Fruit fly (Drosophila melanogaster) whole organism, embryonic: Measurements from ENCODE around the gene Pits.

Source experiments
- Awh ChIP-seq: fragments of 200-800 bp; sonication (Bioruptor generic); IDR thresholded peaks from 2 replicates; pipeline ENCODE4, ENCODE4 v1.3.6; 2022; ENCODE audit warnings: missing biosample characterization, missing genetic modification characterization
- CG10654 ChIP-seq: fragments of 200-800 bp; sonication (Bioruptor generic); optimal IDR thresholded peaks from 2 replicates; lab custom pipeline; 2016; ENCODE audit warnings: missing biosample characterization, missing genetic modification characterization
- CG14441 ChIP-seq: fragments of 200-800 bp; sonication (Bioruptor generic); IDR thresholded peaks from 2 replicates; pipeline ENCODE4 v1.3.6; 2022; ENCODE audit warnings: missing biosample characterization, missing genetic modification characterization
- CG14667 ChIP-seq: fragments of 200-800 bp; sonication (Bioruptor generic); IDR thresholded peaks from 2 replicates; pipeline ENCODE4 v1.3.6; 2022; ENCODE audit warnings: missing biosample characterization, missing genetic modification characterization
- CG15269 ChIP-seq: fragments of 200-800 bp; sonication (Bioruptor generic); optimal IDR thresholded peaks from 2 replicates; lab custom pipeline; 2018; ENCODE audit warnings: missing biosample characterization, mild to moderate bottlenecking, missing genetic modification characterization, moderate library complexity
- CG15479 ChIP-seq: fragments of 200-800 bp; sonication (Bioruptor generic); optimal IDR thresholded peaks from 3 replicates; lab custom pipeline; 2019; ENCODE audit warnings: missing biosample characterization, mild to moderate bottlenecking, missing genetic modification characterization, moderate library complexity
- CG15514 ChIP-seq: fragments of 200-800 bp; sonication (Bioruptor generic); optimal IDR thresholded peaks from 3 replicates; lab custom pipeline; 2017; ENCODE audit warnings: missing biosample characterization, missing genetic modification characterization, mild to moderate bottlenecking, moderate library complexity, missing genetic modification reagents
- CG17385 ChIP-seq: fragments of 200-800 bp; sonication (Bioruptor generic); optimal IDR thresholded peaks from 3 replicates; lab custom pipeline; 2018; ENCODE audit warnings: missing biosample characterization, mild to moderate bottlenecking, missing genetic modification characterization
- CG17802 ChIP-seq: fragments of 200-800 bp; sonication (Bioruptor generic); optimal IDR thresholded peaks from 2 replicates; lab custom pipeline; 2018; ENCODE audit warnings: missing biosample characterization, mild to moderate bottlenecking, missing genetic modification characterization, moderate library complexity
- CG18599 ChIP-seq: fragments of 200-800 bp; sonication (Bioruptor generic); optimal IDR thresholded peaks from 3 replicates; lab custom pipeline; 2017; ENCODE audit warnings: missing biosample characterization, missing genetic modification characterization, mild to moderate bottlenecking, moderate library complexity, missing genetic modification reagents
- CG30403 ChIP-seq: fragments of 200-800 bp; sonication (Bioruptor generic); optimal IDR thresholded peaks from 3 replicates; lab custom pipeline; 2016; ENCODE audit warnings: missing biosample characterization, missing genetic modification characterization
- CG33557 ChIP-seq: fragments of 200-800 bp; sonication (Bioruptor generic); optimal IDR thresholded peaks from 2 replicates; lab custom pipeline; 2019; ENCODE audit warnings: missing biosample characterization, mild to moderate bottlenecking, missing genetic modification characterization, moderate library complexity
- CG34376 ChIP-seq: fragments of 200-800 bp; sonication (Bioruptor generic); optimal IDR thresholded peaks from 2 replicates; lab custom pipeline; 2018; ENCODE audit warnings: missing biosample characterization, mild to moderate bottlenecking, missing genetic modification characterization
- CG42726 ChIP-seq: fragments of 200-800 bp; sonication (Bioruptor generic); IDR thresholded peaks from 2 replicates; pipeline ENCODE4 v1.3.6; 2022; ENCODE audit warnings: missing biosample characterization, missing genetic modification characterization; ENCODE audit not compliant: partially characterized antibody
- CG4282 ChIP-seq: fragments of 200-800 bp; sonication (Bioruptor generic); optimal IDR thresholded peaks from 2 replicates; lab custom pipeline; 2016; ENCODE audit warnings: missing biosample characterization, missing genetic modification characterization
- CG5245 ChIP-seq: fragments of 200-800 bp; sonication (Bioruptor generic); optimal IDR thresholded peaks from 3 replicates; lab custom pipeline; 2016; ENCODE audit warnings: missing biosample characterization, missing genetic modification characterization
- CG6813 ChIP-seq: fragments of 200-800 bp; sonication (Bioruptor generic); optimal IDR thresholded peaks from 2 replicates; lab custom pipeline; 2017; ENCODE audit warnings: missing biosample characterization, missing genetic modification characterization, mild to moderate bottlenecking, moderate library complexity, missing genetic modification reagents
- CG8924 ChIP-seq: fragments of 200-800 bp; optimal IDR thresholded peaks from 3 replicates; lab custom pipeline; 2019; ENCODE audit warnings: missing biosample characterization, mild to moderate bottlenecking, missing genetic modification characterization, moderate library complexity
- D ChIP-seq, 2 experiments: fragments of 200-800 bp in 1 of 2; fragments of >200 bp in 1 of 2; sonication (Bioruptor generic) in 1 of 2; optimal IDR thresholded peaks; 2 replicates in 1 of 2; 3 replicates in 1 of 2; lab custom pipeline; 2017; ENCODE audit warnings: mild to moderate bottlenecking in 1 of 2, missing biosample characterization in 1 of 2, missing genetic modification characterization in 1 of 2, missing genetic modification reagents in 1 of 2
- Dll ChIP-seq: fragments of 200-800 bp; sonication (Bioruptor generic); IDR thresholded peaks from 4 replicates; pipeline ENCODE4 v1.3.6; 2022; ENCODE audit warnings: missing biosample characterization, missing genetic modification characterization; ENCODE audit not compliant: partially characterized antibody
- Doc3 ChIP-seq: fragments of 200-800 bp; sonication (Bioruptor generic); IDR thresholded peaks from 3 replicates; pipeline ENCODE4 v1.3.6; 2022; ENCODE audit warnings: missing biosample characterization, missing genetic modification characterization; ENCODE audit not compliant: partially characterized antibody
- Fer3 ChIP-seq: fragments of 200-800 bp; sonication (Bioruptor generic); optimal IDR thresholded peaks from 2 replicates; lab custom pipeline; 2018; ENCODE audit warnings: missing biosample characterization, mild to moderate bottlenecking, missing genetic modification characterization, moderate library complexity
- HHEX ChIP-seq: fragments of 200-800 bp; sonication (Bioruptor generic); optimal IDR thresholded peaks from 3 replicates; lab custom pipeline; 2017; ENCODE audit warnings: missing biosample characterization, mild to moderate bottlenecking, missing genetic modification characterization, missing genetic modification reagents
- Hr3 ChIP-seq: fragments of 200-800 bp; sonication (Bioruptor generic); optimal IDR thresholded peaks from 3 replicates; lab custom pipeline; 2016; ENCODE audit warnings: missing biosample characterization, missing genetic modification characterization
- MESR4 ChIP-seq: fragments of 200-800 bp; sonication (Bioruptor generic); optimal IDR thresholded peaks from 2 replicates; lab custom pipeline; 2018; ENCODE audit warnings: missing biosample characterization, mild to moderate bottlenecking, missing genetic modification characterization, moderate library complexity
- Meics ChIP-seq: fragments of 200-800 bp; sonication (Bioruptor generic); optimal IDR thresholded peaks from 2 replicates; lab custom pipeline; 2017; ENCODE audit warnings: missing biosample characterization, mild to moderate bottlenecking, missing genetic modification characterization
- Myb ChIP-seq: fragments of 200-800 bp; sonication (Bioruptor generic); optimal IDR thresholded peaks from 2 replicates; lab custom pipeline; 2016; ENCODE audit warnings: missing biosample characterization, missing genetic modification characterization
- Trl ChIP-seq, 3 experiments: fragments of >200 bp in 2 of 3; fragments of 200-800 bp in 1 of 3; sonication (Bioruptor generic) in 1 of 3; optimal IDR thresholded peaks; 2 replicates in 1 of 3; 3 replicates in 2 of 3; lab custom pipeline; 2016 to 2017; ENCODE audit warnings: missing biosample characterization in 1 of 3, missing genetic modification characterization in 1 of 3
- Xbp1 ChIP-seq: fragments of 200-800 bp; sonication (Bioruptor generic); optimal IDR thresholded peaks from 3 replicates; lab custom pipeline; 2016; ENCODE audit warnings: missing biosample characterization, mild to moderate bottlenecking, missing genetic modification characterization
- bab2 ChIP-seq: fragments of 200-800 bp; sonication (Bioruptor generic); optimal IDR thresholded peaks from 2 replicates; lab custom pipeline; 2016; ENCODE audit warnings: missing biosample characterization, missing genetic modification characterization
- bbx ChIP-seq: fragments of 200-800 bp; sonication (Bioruptor generic); IDR thresholded peaks from 2 replicates; pipeline ENCODE4 v1.3.6; 2022; ENCODE audit warnings: missing biosample characterization, missing genetic modification characterization; ENCODE audit not compliant: partially characterized antibody
- cg ChIP-seq: fragments of 200-800 bp; sonication (Bioruptor generic); optimal IDR thresholded peaks from 3 replicates; lab custom pipeline; 2019; ENCODE audit warnings: missing biosample characterization, mild to moderate bottlenecking, missing genetic modification characterization, moderate library complexity
- corto ChIP-seq: fragments of 200-800 bp; sonication (Bioruptor generic); optimal IDR thresholded peaks from 2 replicates; lab custom pipeline; 2016; ENCODE audit warnings: missing biosample characterization, mild to moderate bottlenecking, missing genetic modification characterization, moderate library complexity
- cwo ChIP-seq: fragments of 200-800 bp; sonication (Bioruptor generic); optimal IDR thresholded peaks from 3 replicates; lab custom pipeline; 2017; ENCODE audit warnings: missing biosample characterization, missing genetic modification characterization, mild to moderate bottlenecking, moderate library complexity, missing genetic modification reagents
- esg ChIP-seq: fragments of 200-800 bp; sonication (Bioruptor generic); conservative IDR thresholded peaks from 2 replicates; pipeline ENCODE4 v1.3.6; 2022; ENCODE audit warnings: missing biosample characterization, missing genetic modification characterization
- fd3F ChIP-seq: fragments of 200-800 bp; sonication (Bioruptor generic); optimal IDR thresholded peaks from 2 replicates; lab custom pipeline; 2018; ENCODE audit warnings: missing biosample characterization, mild to moderate bottlenecking, missing genetic modification characterization, moderate library complexity
- gem ChIP-seq: fragments of 200-800 bp; sonication (Bioruptor generic); optimal IDR thresholded peaks from 2 replicates; lab custom pipeline; 2019; ENCODE audit warnings: missing biosample characterization, mild to moderate bottlenecking, missing genetic modification characterization, moderate library complexity
- grn ChIP-seq: fragments of 200-800 bp; sonication (Bioruptor generic); optimal IDR thresholded peaks from 3 replicates; lab custom pipeline; 2017; ENCODE audit warnings: missing biosample characterization, missing genetic modification characterization
- gsb-n ChIP-seq: fragments of 200-800 bp; sonication (Bioruptor generic); optimal IDR thresholded peaks from 3 replicates; lab custom pipeline; 2018; ENCODE audit warnings: missing biosample characterization, mild to moderate bottlenecking, missing genetic modification characterization
- lab ChIP-seq: fragments of 200-800 bp; sonication (Bioruptor generic); optimal IDR thresholded peaks from 3 replicates; lab custom pipeline; 2017; ENCODE audit warnings: missing biosample characterization, missing genetic modification characterization, mild to moderate bottlenecking, moderate library complexity, missing genetic modification reagents
- lbe ChIP-seq: fragments of 200-800 bp; sonication (Bioruptor generic); optimal IDR thresholded peaks from 2 replicates; lab custom pipeline; 2016; ENCODE audit warnings: missing biosample characterization, mild to moderate bottlenecking, missing genetic modification characterization
- pho ChIP-seq: fragments of 200-800 bp; sonication (Bioruptor generic); optimal IDR thresholded peaks from 2 replicates; lab custom pipeline; 2016; ENCODE audit warnings: missing biosample characterization, missing genetic modification characterization
- row ChIP-seq: fragments of 200-800 bp; sonication (Bioruptor generic); IDR thresholded peaks from 3 replicates; pipeline ENCODE4 v1.3.6; 2022; ENCODE audit warnings: missing biosample characterization, missing genetic modification characterization
- sens ChIP-seq: fragments of 200-800 bp; sonication (Bioruptor generic); peaks from one replicate; lab custom pipeline; 2016; ENCODE audit warnings: missing biosample characterization, missing genetic modification characterization
- shn ChIP-seq: fragments of 200-800 bp; sonication (Bioruptor generic); optimal IDR thresholded peaks from 3 replicates; lab custom pipeline; 2016; ENCODE audit warnings: missing biosample characterization, missing genetic modification characterization
- tin ChIP-seq: fragments of 200-800 bp; sonication (Bioruptor generic); optimal IDR thresholded peaks from 3 replicates; lab custom pipeline; 2016; ENCODE audit warnings: missing biosample characterization, missing genetic modification characterization
- zen ChIP-seq: fragments of 200-800 bp; sonication (Bioruptor generic); optimal IDR thresholded peaks from 3 replicates; lab custom pipeline; 2018; ENCODE audit warnings: missing biosample characterization, mild to moderate bottlenecking, missing genetic modification characterization, moderate library complexity

Pits gene

dm6 chrX:12613248-12613805 is 30.3 kb upstream of the Pits start (continued):
- TF ChIP-seq esg (no peak), gem (peak; percentile 42), Meics (GFP tag; lab: Kevin White, UChicago) (peak; percentile 27), CG15479 (no peak), cwo (peak; percentile 59), cg (GFP tag; lab: Kevin White, UChicago) (no peak), CG33557 (GFP tag; lab: Kevin White, UChicago) (no peak), CG34376 (GFP tag; lab: Kevin White, UChicago) (peak; percentile 13), lbe (no peak), CG18599 (GFP tag; lab: Kevin White, UChicago) (peak; percentile 44), CG17385 (GFP tag; lab: Kevin White, UChicago) (no peak), gsb-n (tag; lab: Kevin White, UChicago) (no peak), Fer3 (tag; lab: Kevin White, UChicago) (peak; percentile 1), zen (peak; percentile 30), corto (GFP tag; lab: Kevin White, UChicago) (no peak), HHEX (GFP tag; lab: Kevin White, UChicago) (no peak), Awh (no peak), pho (GFP tag; lab: Kevin White, UChicago) (no peak), CG14667 (GFP tag; lab: Robert Waterston, UW) (no peak), CG4282 (no peak), CG14441 (no peak), CG6813 (GFP tag; lab: Kevin White, UChicago) (no peak), lab (GFP tag; lab: Kevin White, UChicago) (peak; percentile 41), CG15514 (GFP tag; lab: Kevin White, UChicago) (no peak), bbx (no peak), row (GFP tag; lab: Robert Waterston, UW) (peak; percentile 51; the same call in 2 of the 3 replicates), Doc3 (no peak), Xbp1 (GFP tag; lab: Kevin White, UChicago) (no peak), CG8924 (tag; lab: Kevin White, UChicago) (peak; percentile 23), D (optimal IDR thresholded peaks at IDR 0.05; lab: Kevin White, UChicago) (no peak), D (GFP tag; optimal IDR thresholded peaks at IDR 0.05; lab: Kevin White, UChicago) (no peak), CG42726 (GFP tag; lab: Robert Waterston, UW) (no peak), Myb (GFP tag; lab: Kevin White, UChicago) (no peak)

DNA sequence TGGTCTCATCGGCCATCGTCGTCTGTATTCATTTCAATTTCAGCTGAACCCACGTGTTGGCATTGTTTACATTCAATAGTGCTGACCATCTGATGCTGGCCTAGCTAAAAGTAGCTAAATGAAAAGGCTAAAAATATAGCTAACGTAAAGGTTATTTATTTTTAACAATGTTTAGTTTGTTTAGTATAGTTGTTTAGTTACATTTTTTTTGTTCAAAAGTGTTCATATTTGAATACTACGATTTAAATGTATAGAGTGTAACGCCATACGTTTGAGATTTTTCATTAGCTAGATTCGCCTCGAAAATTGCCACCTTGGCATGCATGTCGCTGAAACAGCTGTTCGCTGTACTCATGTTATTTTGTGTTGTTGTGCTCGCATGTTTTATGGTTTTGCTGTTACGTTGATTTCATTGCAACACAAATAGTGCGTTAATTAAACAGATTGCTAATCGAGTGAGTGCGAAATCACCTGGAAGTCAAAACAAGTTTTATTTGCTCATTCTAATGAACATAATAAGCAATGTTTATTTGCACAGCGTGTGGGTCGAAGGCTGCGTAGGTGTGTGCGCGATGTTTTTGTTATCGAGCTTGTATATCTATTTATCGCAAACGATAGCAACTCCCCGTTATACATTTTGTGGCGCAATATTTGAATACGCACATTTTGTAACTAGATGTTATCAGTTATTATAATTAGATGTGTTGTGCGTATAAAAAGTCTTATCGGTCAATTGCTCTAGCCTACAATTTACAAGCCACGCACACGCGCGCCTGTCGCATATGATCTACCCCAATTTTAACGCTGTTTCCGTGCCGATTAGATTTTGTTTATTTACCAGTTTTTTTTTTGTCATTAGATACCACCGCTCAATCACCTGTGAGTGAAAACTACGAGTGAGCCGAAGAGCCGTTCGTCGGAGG is 28.8 kb upstream of the Pits start, which contains the start of the genes CG1463 and Fpgs1:
Gene CG1463, minus strand, starts transcription at position 132 of the 923 bp plus-strand sequence.
Gene Fpgs1, plus strand, starts transcription at position 332 of the 923 bp plus-strand sequence.
- TF ChIP-seq CG15269 (tag; lab: Kevin White, UChicago): no peak
- peak; percentile 83 for TF ChIP-seq sens (GFP tag; lab: Kevin White, UChicago)
- peak; percentile 44; the same call in 1 of the 4 replicates for TF ChIP-seq Dll (GFP tag; lab: Robert Waterston, UW)
- TF ChIP-seq CG15514 (GFP tag; lab: Kevin White, UChicago): peak; percentile 35
- TF ChIP-seq CG10654 (GFP tag; lab: Kevin White, UChicago): no peak
- TF ChIP-seq tin (GFP tag; lab: Kevin White, UChicago): peak; percentile 2
- peak; percentile 83 for TF ChIP-seq grn (GFP tag; lab: Kevin White, UChicago)
- TF ChIP-seq shn: peak; percentile 15
- TF ChIP-seq Hr3 (GFP tag; lab: Kevin White, UChicago): no peak
- TF ChIP-seq fd3F (GFP tag; lab: Kevin White, UChicago): no peak
- no peak for TF ChIP-seq bab2 (GFP tag; lab: Kevin White, UChicago)
- peak; percentile 11 for TF ChIP-seq MESR4 (GFP tag; lab: Kevin White, UChicago)
- no peak for TF ChIP-seq Trl (optimal IDR thresholded peaks at IDR 0.05; lab: Kevin White, UChicago)
- TF ChIP-seq Trl (GFP tag; optimal IDR thresholded peaks at IDR 0.05; lab: Kevin White, UChicago): peak; percentile 9
- peak; percentile 24 for TF ChIP-seq CG30403 (GFP tag; lab: Kevin White, UChicago)
- TF ChIP-seq CG5245 (GFP tag; lab: Kevin White, UChicago): no peak
- peak; percentile 33 for TF ChIP-seq Myb (GFP tag; lab: Kevin White, UChicago)
- no peak for TF ChIP-seq CG17802 (tag; lab: Kevin White, UChicago)
